Worm (Caenorhabditis elegans) whole organism, L3 larva: ENCODE data around the gene usp-14.

Source experiments
- R02D3.7 ChIP-seq: fragments of 150-350 bp; optimal IDR thresholded peaks from 2 replicates; lab custom pipeline; 2014; ENCODE audit warnings: missing biosample characterization, missing genetic modification characterization
- ZK546.5 ChIP-seq: sonication (generic microtip); optimal IDR thresholded peaks from 2 replicates; lab custom pipeline; 2017; ENCODE audit warnings: missing biosample characterization, missing genetic modification characterization
- aly-2 ChIP-seq: fragments of 150-350 bp; optimal IDR thresholded peaks from 2 replicates; lab custom pipeline; 2014; ENCODE audit warnings: missing biosample characterization, missing genetic modification characterization
- ama-1 ChIP-seq: fragments of 150-350 bp; optimal IDR thresholded peaks from 2 replicates; lab custom pipeline; 2018
- ceh-16 ChIP-seq: sonication (generic microtip); optimal IDR thresholded peaks from 2 replicates; lab custom pipeline; 2017; ENCODE audit warnings: missing biosample characterization, missing genetic modification characterization
- ceh-28 ChIP-seq: fragments of 150-350 bp; optimal IDR thresholded peaks from 2 replicates; lab custom pipeline; 2014; ENCODE audit warnings: missing biosample characterization, missing genetic modification reagents, missing genetic modification characterization
- ceh-9 ChIP-seq: sonication (generic microtip); optimal IDR thresholded peaks from 2 replicates; lab custom pipeline; 2018; ENCODE audit warnings: missing biosample characterization, missing genetic modification characterization
- daf-12 ChIP-seq: fragments of 150-350 bp; optimal IDR thresholded peaks from 2 replicates; lab custom pipeline; 2014; ENCODE audit warnings: missing biosample characterization, missing genetic modification reagents, missing genetic modification characterization
- egl-27 ChIP-seq: sonication (generic microtip); optimal IDR thresholded peaks from 4 replicates; lab custom pipeline; 2017; ENCODE audit warnings: missing biosample characterization, missing genetic modification reagents, missing genetic modification characterization
- egl-5 ChIP-seq: fragments of 150-350 bp; optimal IDR thresholded peaks from 2 replicates; lab custom pipeline; 2017; ENCODE audit warnings: missing biosample characterization, missing genetic modification reagents, missing genetic modification characterization, inconsistent platforms
- elt-1 ChIP-seq: fragments of 150-350 bp; optimal IDR thresholded peaks from 2 replicates; lab custom pipeline; 2014; ENCODE audit warnings: missing biosample characterization, missing genetic modification characterization
- elt-2 ChIP-seq: sonication (generic microtip); optimal IDR thresholded peaks from 2 replicates; lab custom pipeline; 2016; ENCODE audit warnings: missing genetic modification reagents, mild to moderate bottlenecking, missing genetic modification characterization, missing compliant biosample characterization
- elt-3 ChIP-seq, 3 experiments: fragments of 150-350 bp in 1 of 3; sonication (generic microtip) in 2 of 3; optimal IDR thresholded peaks; 2 replicates in 2 of 3; 4 replicates in 1 of 3; lab custom pipeline; 2014 to 2017; ENCODE audit warnings: missing biosample characterization in 3 of 3, missing genetic modification characterization in 3 of 3
- fkh-10 ChIP-seq: sonication (generic microtip); optimal IDR thresholded peaks from 2 replicates; lab custom pipeline; 2017; ENCODE audit warnings: missing biosample characterization, missing genetic modification reagents, missing genetic modification characterization
- fos-1 ChIP-seq: fragments of 150-350 bp; optimal IDR thresholded peaks from 2 replicates; lab custom pipeline; 2014; ENCODE audit warnings: missing biosample characterization, missing genetic modification characterization
- jun-1 ChIP-seq: fragments of 150-350 bp; optimal IDR thresholded peaks from 2 replicates; lab custom pipeline; 2014; ENCODE audit warnings: missing biosample characterization, missing genetic modification reagents, missing genetic modification characterization
- lin-15B ChIP-seq: fragments of 150-350 bp; optimal IDR thresholded peaks from 2 replicates; lab custom pipeline; 2014; ENCODE audit warnings: missing biosample characterization, missing genetic modification characterization
- lin-39 ChIP-seq: fragments of 150-350 bp; optimal IDR thresholded peaks from 2 replicates; lab custom pipeline; 2018; ENCODE audit warnings: missing biosample characterization, missing genetic modification reagents, missing genetic modification characterization
- lsy-12 ChIP-seq: sonication (generic microtip); optimal IDR thresholded peaks from 2 replicates; lab custom pipeline; 2016; ENCODE audit warnings: mild to moderate bottlenecking, missing genetic modification characterization, missing compliant biosample characterization
- mdl-1 ChIP-seq: fragments of 150-350 bp; optimal IDR thresholded peaks from 2 replicates; lab custom pipeline; 2014; ENCODE audit warnings: missing biosample characterization, missing genetic modification characterization
- mml-1 ChIP-seq: fragments of 150-350 bp; sonication (generic microtip); optimal IDR thresholded peaks from 3 replicates; lab custom pipeline; 2014; ENCODE audit warnings: missing biosample characterization, missing genetic modification characterization
- nfya-1 ChIP-seq: sonication (generic microtip); optimal IDR thresholded peaks from 2 replicates; lab custom pipeline; 2017; ENCODE audit warnings: missing genetic modification characterization, mild to moderate bottlenecking, missing compliant biosample characterization, antibody characterized with exemption, moderate library complexity; ENCODE audit not compliant: insufficient read depth
- nhr-11 ChIP-seq: fragments of 150-350 bp; optimal IDR thresholded peaks from 2 replicates; lab custom pipeline; 2014; ENCODE audit warnings: missing biosample characterization, missing genetic modification characterization
- nhr-12 ChIP-seq: fragments of 150-350 bp; optimal IDR thresholded peaks from 2 replicates; lab custom pipeline; 2014; ENCODE audit warnings: missing biosample characterization, missing genetic modification characterization
- nhr-23 ChIP-seq: fragments of 150-350 bp; optimal IDR thresholded peaks from 2 replicates; lab custom pipeline; 2014; ENCODE audit warnings: missing biosample characterization, missing genetic modification reagents, missing genetic modification characterization
- nhr-25 ChIP-seq: sonication (generic microtip); optimal IDR thresholded peaks from 2 replicates; lab custom pipeline; 2017; ENCODE audit warnings: missing biosample characterization, missing genetic modification characterization
- nhr-28 ChIP-seq: fragments of 150-350 bp; optimal IDR thresholded peaks from 2 replicates; lab custom pipeline; 2014; ENCODE audit warnings: missing biosample characterization, missing genetic modification characterization
- nhr-43 ChIP-seq: sonication (generic microtip); optimal IDR thresholded peaks from 2 replicates; lab custom pipeline; 2016; ENCODE audit warnings: mild to moderate bottlenecking, missing genetic modification characterization, missing compliant biosample characterization; ENCODE audit not compliant: poor library complexity, severe bottlenecking
- nhr-76 ChIP-seq: fragments of 150-350 bp; sonication (generic microtip); optimal IDR thresholded peaks from 5 replicates; lab custom pipeline; 2014; ENCODE audit warnings: missing biosample characterization, missing genetic modification characterization
- nhr-77 ChIP-seq: fragments of 150-350 bp; optimal IDR thresholded peaks from 2 replicates; lab custom pipeline; 2014; ENCODE audit warnings: missing biosample characterization, missing genetic modification characterization
- pqm-1 ChIP-seq: fragments of 150-350 bp; optimal IDR thresholded peaks from 2 replicates; lab custom pipeline; 2017; ENCODE audit warnings: missing biosample characterization, missing genetic modification characterization, inconsistent platforms
- skn-1 ChIP-seq: fragments of 150-350 bp; optimal IDR thresholded peaks from 2 replicates; lab custom pipeline; 2014; ENCODE audit warnings: missing biosample characterization, missing genetic modification characterization
- snpc-4 ChIP-seq: fragments of 150-350 bp; optimal IDR thresholded peaks from 2 replicates; lab custom pipeline; 2014; ENCODE audit warnings: missing biosample characterization, missing genetic modification characterization
- tbx-2 ChIP-seq: sonication (generic microtip); optimal IDR thresholded peaks from 2 replicates; lab custom pipeline; 2016; ENCODE audit warnings: mild to moderate bottlenecking, missing genetic modification characterization, missing compliant biosample characterization
- unc-39 ChIP-seq: sonication (generic microtip); optimal IDR thresholded peaks from 4 replicates; lab custom pipeline; 2017; ENCODE audit warnings: missing biosample characterization, missing genetic modification characterization
- unc-62 ChIP-seq: fragments of 150-350 bp; sonication (generic microtip); optimal IDR thresholded peaks from 4 replicates; lab custom pipeline; 2014; ENCODE audit warnings: missing biosample characterization, missing genetic modification reagents, missing genetic modification characterization
- zag-1 ChIP-seq: fragments of 150-350 bp; optimal IDR thresholded peaks from 2 replicates; lab custom pipeline; 2014; ENCODE audit warnings: missing biosample characterization, missing genetic modification characterization
- ztf-11 ChIP-seq: fragments of 150-350 bp; optimal IDR thresholded peaks from 2 replicates; lab custom pipeline; 2014; ENCODE audit warnings: missing biosample characterization, missing genetic modification characterization
- ztf-4 ChIP-seq: fragments of 150-350 bp; optimal IDR thresholded peaks from 2 replicates; lab custom pipeline; 2014; ENCODE audit warnings: missing biosample characterization, missing genetic modification characterization

The usp-14 gene

ce11 chrII:14528233-14528802 lies 39.8 kb upstream of the usp-14 start, which contains the start of the genes F57C2.5 and spat-1 (continued):
- no peak for TF ChIP-seq ZK546.5 (tag; lab: Kevin White, UChicago)
- TF ChIP-seq ceh-28 (tag; lab: Kevin White, UChicago) = no peak
- no peak for TF ChIP-seq unc-62 (GFP tag; lab: Kevin White, UChicago)
- TF ChIP-seq ceh-9 (tag; lab: Kevin White, UChicago) = no peak
- peak; percentile 56 for TF ChIP-seq nhr-23
- TF ChIP-seq lin-15B (tag; lab: Kevin White, UChicago) = peak; percentile 66
- TF ChIP-seq lsy-12 (tag; lab: Kevin White, UChicago) = no peak
- TF ChIP-seq elt-2 (tag; lab: Kevin White, UChicago) = peak; percentile 83
- TF ChIP-seq aly-2 (tag; lab: Kevin White, UChicago) = no peak
- TF ChIP-seq tbx-2 (tag; lab: Kevin White, UChicago) = no peak
- TF ChIP-seq lin-39 = no peak
- peak; percentile 12 for TF ChIP-seq nhr-25 (tag; lab: Kevin White, UChicago)
- TF ChIP-seq egl-27 (tag; lab: Kevin White, UChicago) = no peak
- TF ChIP-seq jun-1 (tag; lab: Kevin White, UChicago) = peak; percentile 10
- TF ChIP-seq R02D3.7 (tag; lab: Kevin White, UChicago) = no peak
- TF ChIP-seq elt-3 (tag; optimal IDR thresholded peaks at IDR 0.05; lab: Kevin White, UChicago) = no peak
- no peak for TF ChIP-seq ama-1
- peak; percentile 46 for TF ChIP-seq skn-1 (tag; lab: Kevin White, UChicago)
- no peak for TF ChIP-seq unc-39 (tag; lab: Kevin White, UChicago)
- TF ChIP-seq, all 47 proteins: peak for 12

ce11 chrII:14527104-14527503 lies 38.6 kb upstream of the usp-14 start:
- no peak for TF ChIP-seq nhr-43
- no peak for TF ChIP-seq nfya-1
- TF ChIP-seq pqm-1 = no peak
- no peak for TF ChIP-seq nhr-76
- TF ChIP-seq ceh-28 (tag; lab: Kevin White, UChicago) = no peak
- no peak for TF ChIP-seq mdl-1
- TF ChIP-seq lin-15B (tag; lab: Kevin White, UChicago) = no peak
- no peak for TF ChIP-seq ztf-4
- TF ChIP-seq ztf-11 (tag; lab: Kevin White, UChicago) = no peak
- TF ChIP-seq egl-5 (tag; lab: Kevin White, UChicago) = no peak
- TF ChIP-seq elt-2 (tag; lab: Kevin White, UChicago) = no peak
- no peak for TF ChIP-seq lsy-12 (tag; lab: Kevin White, UChicago)
- no peak for TF ChIP-seq nhr-12
- TF ChIP-seq nhr-28 = no peak
- TF ChIP-seq ceh-16 = no peak
- no peak for TF ChIP-seq snpc-4 (tag; lab: Kevin White, UChicago)
- TF ChIP-seq daf-12 (tag; lab: Kevin White, UChicago) = no peak
- no peak for TF ChIP-seq nhr-11 (tag; lab: Kevin White, UChicago)
- TF ChIP-seq nhr-77 (tag; lab: Kevin White, UChicago) = no peak
- TF ChIP-seq jun-1 (tag; lab: Kevin White, UChicago) = no peak

- TF ChIP-seq jun-1 (tag; lab: Kevin White, UChicago) (no peak), lin-15B (tag; lab: Kevin White, UChicago) (no peak), ceh-9 (tag; lab: Kevin White, UChicago) (no peak), aly-2 (tag; lab: Kevin White, UChicago) (no peak), ama-1 (no peak), fkh-10 (GFP tag; lab: Kevin White, UChicago) (no peak), fos-1 (tag; lab: Kevin White, UChicago) (no peak), elt-3 (tag; optimal IDR thresholded peaks at IDR 0.05; lab: Kevin White, UChicago) (no peak), pqm-1 (no peak), mml-1 (no peak), elt-1 (tag; lab: Kevin White, UChicago) (no peak), nhr-43 (no peak), nhr-28 (no peak), daf-12 (tag; lab: Kevin White, UChicago) (no peak), nhr-77 (tag; lab: Kevin White, UChicago) (no peak), skn-1 (tag; lab: Kevin White, UChicago) (no peak), nfya-1 (no peak), zag-1 (tag; lab: Kevin White, UChicago) (no peak), R02D3.7 (tag; lab: Kevin White, UChicago) (no peak), nhr-23 (no peak)
Observed at ce11 chrII:14525013-14525412, 36.5 kb upstream of the usp-14 start, which contains the start of gene F57C2.4. Gene F57C2.4 (plus strand): TSS chrII:14525313.
